Worm (Caenorhabditis elegans) whole organism, L3 larva: ENCODE data around the gene C28D4.18.

Experiments
- R02D3.7 ChIP-seq: fragments of 150-350 bp; optimal IDR thresholded peaks from 2 replicates; lab custom pipeline; 2014; ENCODE audit warnings: missing biosample characterization, missing genetic modification characterization
- aly-2 ChIP-seq: fragments of 150-350 bp; optimal IDR thresholded peaks from 2 replicates; lab custom pipeline; 2014; ENCODE audit warnings: missing biosample characterization, missing genetic modification characterization
- ceh-28 ChIP-seq: fragments of 150-350 bp; optimal IDR thresholded peaks from 2 replicates; lab custom pipeline; 2014; ENCODE audit warnings: missing biosample characterization, missing genetic modification reagents, missing genetic modification characterization
- ceh-9 ChIP-seq: sonication (generic microtip); optimal IDR thresholded peaks from 2 replicates; lab custom pipeline; 2018; ENCODE audit warnings: missing biosample characterization, missing genetic modification characterization
- daf-12 ChIP-seq: fragments of 150-350 bp; optimal IDR thresholded peaks from 2 replicates; lab custom pipeline; 2014; ENCODE audit warnings: missing biosample characterization, missing genetic modification reagents, missing genetic modification characterization
- elt-1 ChIP-seq: fragments of 150-350 bp; optimal IDR thresholded peaks from 2 replicates; lab custom pipeline; 2014; ENCODE audit warnings: missing biosample characterization, missing genetic modification characterization
- elt-2 ChIP-seq: sonication (generic microtip); optimal IDR thresholded peaks from 2 replicates; lab custom pipeline; 2016; ENCODE audit warnings: missing genetic modification reagents, mild to moderate bottlenecking, missing genetic modification characterization, missing compliant biosample characterization
- elt-3 ChIP-seq, 3 experiments: fragments of 150-350 bp in 1 of 3; sonication (generic microtip) in 2 of 3; optimal IDR thresholded peaks; 2 replicates in 2 of 3; 4 replicates in 1 of 3; lab custom pipeline; 2014 to 2017; ENCODE audit warnings: missing biosample characterization in 3 of 3, missing genetic modification characterization in 3 of 3
- eor-1 ChIP-seq, 2 experiments: fragments of 150-350 bp; optimal IDR thresholded peaks; 2 replicates each; lab custom pipeline; 2014 to 2018; ENCODE audit warnings: missing biosample characterization in 2 of 2, missing genetic modification characterization in 2 of 2
- fkh-10 ChIP-seq: sonication (generic microtip); optimal IDR thresholded peaks from 2 replicates; lab custom pipeline; 2017; ENCODE audit warnings: missing biosample characterization, missing genetic modification reagents, missing genetic modification characterization
- fkh-2 ChIP-seq: fragments of 150-350 bp; optimal IDR thresholded peaks from 2 replicates; lab custom pipeline; 2014; ENCODE audit warnings: missing biosample characterization, missing genetic modification reagents, missing genetic modification characterization
- fos-1 ChIP-seq: fragments of 150-350 bp; optimal IDR thresholded peaks from 2 replicates; lab custom pipeline; 2014; ENCODE audit warnings: missing biosample characterization, missing genetic modification characterization
- jun-1 ChIP-seq: fragments of 150-350 bp; optimal IDR thresholded peaks from 2 replicates; lab custom pipeline; 2014; ENCODE audit warnings: missing biosample characterization, missing genetic modification reagents, missing genetic modification characterization
- lin-15B ChIP-seq: fragments of 150-350 bp; optimal IDR thresholded peaks from 2 replicates; lab custom pipeline; 2014; ENCODE audit warnings: missing biosample characterization, missing genetic modification characterization
- mdl-1 ChIP-seq: fragments of 150-350 bp; optimal IDR thresholded peaks from 2 replicates; lab custom pipeline; 2014; ENCODE audit warnings: missing biosample characterization, missing genetic modification characterization
- nfya-1 ChIP-seq: sonication (generic microtip); optimal IDR thresholded peaks from 2 replicates; lab custom pipeline; 2017; ENCODE audit warnings: missing genetic modification characterization, mild to moderate bottlenecking, missing compliant biosample characterization, antibody characterized with exemption, moderate library complexity; ENCODE audit not compliant: insufficient read depth
- nhr-11 ChIP-seq: fragments of 150-350 bp; optimal IDR thresholded peaks from 2 replicates; lab custom pipeline; 2014; ENCODE audit warnings: missing biosample characterization, missing genetic modification characterization
- nhr-12 ChIP-seq: fragments of 150-350 bp; optimal IDR thresholded peaks from 2 replicates; lab custom pipeline; 2014; ENCODE audit warnings: missing biosample characterization, missing genetic modification characterization
- nhr-23 ChIP-seq: fragments of 150-350 bp; optimal IDR thresholded peaks from 2 replicates; lab custom pipeline; 2014; ENCODE audit warnings: missing biosample characterization, missing genetic modification reagents, missing genetic modification characterization
- nhr-25 ChIP-seq: sonication (generic microtip); optimal IDR thresholded peaks from 2 replicates; lab custom pipeline; 2017; ENCODE audit warnings: missing biosample characterization, missing genetic modification characterization
- nhr-28 ChIP-seq: fragments of 150-350 bp; optimal IDR thresholded peaks from 2 replicates; lab custom pipeline; 2014; ENCODE audit warnings: missing biosample characterization, missing genetic modification characterization
- nhr-43 ChIP-seq: sonication (generic microtip); optimal IDR thresholded peaks from 2 replicates; lab custom pipeline; 2016; ENCODE audit warnings: mild to moderate bottlenecking, missing genetic modification characterization, missing compliant biosample characterization; ENCODE audit not compliant: poor library complexity, severe bottlenecking
- nhr-76 ChIP-seq: fragments of 150-350 bp; sonication (generic microtip); optimal IDR thresholded peaks from 5 replicates; lab custom pipeline; 2014; ENCODE audit warnings: missing biosample characterization, missing genetic modification characterization
- nhr-77 ChIP-seq: fragments of 150-350 bp; optimal IDR thresholded peaks from 2 replicates; lab custom pipeline; 2014; ENCODE audit warnings: missing biosample characterization, missing genetic modification characterization
- pha-4 ChIP-seq: fragments of 150-350 bp; optimal IDR thresholded peaks from 2 replicates; lab custom pipeline; 2014; ENCODE audit warnings: missing biosample characterization, missing genetic modification reagents, missing genetic modification characterization
- pqm-1 ChIP-seq: fragments of 150-350 bp; optimal IDR thresholded peaks from 2 replicates; lab custom pipeline; 2017; ENCODE audit warnings: missing biosample characterization, missing genetic modification characterization, inconsistent platforms
- sea-2 ChIP-seq: fragments of 150-350 bp; sonication (generic microtip); optimal IDR thresholded peaks from 4 replicates; lab custom pipeline; 2014; ENCODE audit warnings: missing biosample characterization, missing genetic modification reagents, missing genetic modification characterization
- snpc-4 ChIP-seq: fragments of 150-350 bp; optimal IDR thresholded peaks from 2 replicates; lab custom pipeline; 2014; ENCODE audit warnings: missing biosample characterization, missing genetic modification characterization
- tbx-2 ChIP-seq: sonication (generic microtip); optimal IDR thresholded peaks from 2 replicates; lab custom pipeline; 2016; ENCODE audit warnings: mild to moderate bottlenecking, missing genetic modification characterization, missing compliant biosample characterization
- unc-39 ChIP-seq: sonication (generic microtip); optimal IDR thresholded peaks from 4 replicates; lab custom pipeline; 2017; ENCODE audit warnings: missing biosample characterization, missing genetic modification characterization
- ztf-4 ChIP-seq: fragments of 150-350 bp; optimal IDR thresholded peaks from 2 replicates; lab custom pipeline; 2014; ENCODE audit warnings: missing biosample characterization, missing genetic modification characterization

C28D4.18 gene

ce11 chrIV:9718396-9718795 is 6.7 kb upstream of the C28D4.18 start (continued):
- TF ChIP-seq ztf-4 (tag; lab: Kevin White, UChicago) = no peak
- peak; percentile 23 for TF ChIP-seq elt-1
- no peak for TF ChIP-seq nhr-77 (tag; lab: Kevin White, UChicago)
- TF ChIP-seq mdl-1 (tag; lab: Kevin White, UChicago) = no peak
- peak; percentile 76 for TF ChIP-seq jun-1
- TF ChIP-seq fkh-2 (tag; lab: Kevin White, UChicago) = no peak
- TF ChIP-seq fkh-10 (GFP tag; lab: Kevin White, UChicago) = no peak
- peak; percentile 79 for TF ChIP-seq nfya-1
- TF ChIP-seq nhr-76 (tag; lab: Kevin White, UChicago) = no peak
- peak; percentile 54 for TF ChIP-seq lin-15B (tag; lab: Kevin White, UChicago)
- TF ChIP-seq, all 47 proteins: peak for 20

ce11 chrIV:9723185-9723584 is 1.9 kb upstream of the C28D4.18 start:
- TF ChIP-seq elt-1 = peak; percentile 92
- TF ChIP-seq nhr-23 (tag; lab: Kevin White, UChicago) = peak; percentile 75
- no peak for TF ChIP-seq fos-1 (tag; lab: Kevin White, UChicago)
- no peak for TF ChIP-seq nhr-25 (tag; lab: Kevin White, UChicago)
- no peak for TF ChIP-seq nhr-43 (tag; lab: Kevin White, UChicago)
- TF ChIP-seq unc-39 = no peak
- TF ChIP-seq ceh-28 (tag; lab: Kevin White, UChicago) = peak; percentile 26
- TF ChIP-seq, all 47 proteins: peak for 3

ce11 chrIV:9725468-9725985 is 447 bp downstream of the C28D4.18 start:
- peak; percentile 66 for TF ChIP-seq nhr-11 (tag; lab: Kevin White, UChicago)
- TF ChIP-seq sea-2 (GFP tag; lab: Kevin White, UChicago) = no peak

- TF ChIP-seq nhr-12 = no peak
- no peak for TF ChIP-seq aly-2 (tag; lab: Kevin White, UChicago)
- TF ChIP-seq nhr-28 (tag; lab: Kevin White, UChicago) = no peak
- TF ChIP-seq nhr-11 (tag; lab: Kevin White, UChicago) = no peak
- TF ChIP-seq eor-1 (tag; optimal IDR thresholded peaks at IDR 0.05; lab: Kevin White, UChicago) = no peak
- no peak for TF ChIP-seq fkh-2 (tag; lab: Kevin White, UChicago)
- TF ChIP-seq R02D3.7 = no peak
- no peak for TF ChIP-seq elt-2 (tag; lab: Kevin White, UChicago)
These were observed 2.1 kb downstream of the C28D4.18 start for ce11 chrIV:9727217-9727616.

- TF ChIP-seq nhr-12 (no peak), elt-1 (no peak), ztf-4 (tag; lab: Kevin White, UChicago) (no peak), ceh-9 (tag; lab: Kevin White, UChicago) (no peak), tbx-2 (tag; lab: Kevin White, UChicago) (no peak), snpc-4 (no peak), aly-2 (tag; lab: Kevin White, UChicago) (no peak), fos-1 (tag; lab: Kevin White, UChicago) (no peak), elt-2 (tag; lab: Kevin White, UChicago) (no peak), nhr-23 (tag; lab: Kevin White, UChicago) (no peak), daf-12 (tag; lab: Kevin White, UChicago) (no peak), unc-39 (no peak)
These were observed 3.3 kb downstream of the C28D4.18 start, which contains the start of gene nhr-100 for ce11 chrIV:9728376-9728775. nhr-100 (plus strand) TSS chrIV:9728676.

- TF ChIP-seq tbx-2 (tag; lab: Kevin White, UChicago) (no peak), pqm-1 (no peak), pha-4 (no peak), elt-3 (tag; optimal IDR thresholded peaks at IDR 0.05; lab: Kevin White, UChicago) (no peak)
These were observed 8.8 kb downstream of the C28D4.18 start for ce11 chrIV:9733904-9734303.
